Fruit fly (Drosophila melanogaster): ENCODE data around the gene CG12814.

Gene CG12814

dm6 chr3R:10121266-10121904, 68.0 kb downstream of the CG12814 start, which contains the start of the genes gammaSnap2 and ATPsynepsilonL:
gammaSnap2 (minus strand) TSS chr3R:10121400.
ATPsynepsilonL (plus strand) TSS chr3R:10121773.
- TF ChIP-seq Met (GFP tag; optimal IDR thresholded peaks at IDR 0.05) (no peak), CG7368 (GFP tag; optimal IDR thresholded peaks at IDR 0.05) (no peak), fkh (GFP tag; optimal IDR thresholded peaks at IDR 0.05) (no peak), Sox14 (GFP tag; optimal IDR thresholded peaks at IDR 0.05) (no peak), Gug (GFP tag; IDR thresholded peaks at IDR 0.05) (no peak), lz (GFP tag; optimal IDR thresholded peaks at IDR 0.05) (no peak), Lpt (GFP tag; optimal IDR thresholded peaks at IDR 0.05) (no peak), CG32006 (GFP tag; optimal IDR thresholded peaks at IDR 0.05) (no peak), CG15336 (GFP tag; IDR thresholded peaks at IDR 0.05) (no peak), CG11902 (GFP tag; optimal IDR thresholded peaks at IDR 0.05) (no peak), CG4318 (GFP tag; optimal IDR thresholded peaks at IDR 0.05) (no peak), achi (GFP tag; optimal IDR thresholded peaks at IDR 0.05) (no peak), CG10631 (GFP tag; optimal IDR thresholded peaks at IDR 0.05) (no peak), Sox15 (GFP tag; optimal IDR thresholded peaks at IDR 0.05) (no peak), vri (GFP tag; optimal IDR thresholded peaks at IDR 0.05) (no peak), dac (GFP tag; optimal IDR thresholded peaks at IDR 0.05) (no peak), CG9139 (GFP tag; optimal IDR thresholded peaks at IDR 0.05) (no peak)

All from whole organism, prepupa.